Fruit fly (Drosophila melanogaster) whole organism, embryonic: ENCODE results near the gene Cpr64Ad.

Experiments used
- Atf-2 ChIP-seq: fragments of 200-800 bp; sonication (Bioruptor generic); optimal IDR thresholded peaks from 2 replicates; lab custom pipeline; 2016; ENCODE audit warnings: missing biosample characterization, missing genetic modification characterization
- Blimp-1 ChIP-seq: fragments of 200-800 bp; sonication (Bioruptor generic); optimal IDR thresholded peaks from 3 replicates; lab custom pipeline; 2018; ENCODE audit warnings: missing biosample characterization, missing genetic modification characterization, mild to moderate bottlenecking, moderate library complexity, missing genetic modification reagents
- CG10959 ChIP-seq: fragments of 200-800 bp; sonication (Bioruptor generic); IDR thresholded peaks from 2 replicates; pipeline ENCODE4 v1.3.6; 2022; ENCODE audit warnings: missing biosample characterization, missing genetic modification characterization
- CG11085 ChIP-seq: fragments of 200-800 bp; sonication (Bioruptor generic); IDR thresholded peaks from 2 replicates; pipeline ENCODE4 v1.3.6; 2022; ENCODE audit warnings: missing biosample characterization, missing genetic modification characterization
- CG11695 ChIP-seq: fragments of 200-800 bp; sonication (Bioruptor generic); IDR thresholded peaks from 3 replicates; pipeline ENCODE4 v1.3.6; 2022; ENCODE audit warnings: missing biosample characterization, missing genetic modification characterization
- CG12769 ChIP-seq: fragments of 200-800 bp; sonication (Bioruptor generic); optimal IDR thresholded peaks from 2 replicates; lab custom pipeline; 2019; ENCODE audit warnings: missing biosample characterization, mild to moderate bottlenecking, missing genetic modification characterization, moderate library complexity
- CG13123 ChIP-seq: fragments of 200-800 bp; sonication (Bioruptor generic); optimal IDR thresholded peaks from 2 replicates; lab custom pipeline; 2016; ENCODE audit warnings: missing biosample characterization, missing genetic modification characterization
- CG13296 ChIP-seq: fragments of 200-800 bp; sonication (Bioruptor generic); optimal IDR thresholded peaks from 3 replicates; lab custom pipeline; 2018; ENCODE audit warnings: missing biosample characterization, mild to moderate bottlenecking, missing genetic modification characterization
- CG14667 ChIP-seq: fragments of 200-800 bp; sonication (Bioruptor generic); IDR thresholded peaks from 2 replicates; pipeline ENCODE4 v1.3.6; 2022; ENCODE audit warnings: missing biosample characterization, missing genetic modification characterization
- CG16813 ChIP-seq: fragments of 200-800 bp; sonication (Bioruptor generic); IDR thresholded peaks from 3 replicates; pipeline ENCODE4 v1.3.6; 2022; ENCODE audit warnings: missing biosample characterization, missing genetic modification characterization; ENCODE audit not compliant: partially characterized antibody
- CG17912 ChIP-seq: fragments of 200-800 bp; sonication (Bioruptor generic); optimal IDR thresholded peaks from 2 replicates; lab custom pipeline; 2018; ENCODE audit warnings: missing biosample characterization, mild to moderate bottlenecking, missing genetic modification characterization
- CG18262 ChIP-seq: fragments of 200-800 bp; optimal IDR thresholded peaks from 3 replicates; lab custom pipeline; 2019; ENCODE audit warnings: missing biosample characterization, mild to moderate bottlenecking, missing genetic modification characterization, moderate library complexity
- CG2129 ChIP-seq: fragments of 200-800 bp; sonication (Bioruptor generic); IDR thresholded peaks from 2 replicates; pipeline ENCODE4 v1.3.6; 2022; ENCODE audit warnings: missing biosample characterization, missing genetic modification characterization; ENCODE audit not compliant: partially characterized antibody
- CG2202 ChIP-seq: fragments of 200-800 bp; sonication (Bioruptor generic); optimal IDR thresholded peaks from 2 replicates; lab custom pipeline; 2018; ENCODE audit warnings: missing biosample characterization, mild to moderate bottlenecking, missing genetic modification characterization
- CG2875 ChIP-seq: fragments of 200-800 bp; sonication (Bioruptor generic); optimal IDR thresholded peaks from 2 replicates; lab custom pipeline; 2017; ENCODE audit warnings: missing biosample characterization, mild to moderate bottlenecking, missing genetic modification characterization, missing genetic modification reagents
- CG31441 ChIP-seq: fragments of 200-800 bp; sonication (Bioruptor generic); IDR thresholded peaks from 2 replicates; pipeline ENCODE4 v1.3.6; 2022; ENCODE audit warnings: missing biosample characterization, missing genetic modification characterization
- CG33213 ChIP-seq: fragments of 200-800 bp; sonication (Bioruptor generic); optimal IDR thresholded peaks from 3 replicates; lab custom pipeline; 2016; ENCODE audit warnings: missing biosample characterization, missing genetic modification characterization
- CG3838 ChIP-seq: fragments of 200-800 bp; sonication (Bioruptor generic); optimal IDR thresholded peaks from 3 replicates; lab custom pipeline; 2016; ENCODE audit warnings: missing biosample characterization, missing genetic modification characterization
- CG4282 ChIP-seq: fragments of 200-800 bp; sonication (Bioruptor generic); optimal IDR thresholded peaks from 2 replicates; lab custom pipeline; 2016; ENCODE audit warnings: missing biosample characterization, missing genetic modification characterization
- CG4730 ChIP-seq: fragments of 200-800 bp; sonication (Bioruptor generic); IDR thresholded peaks from 2 replicates; pipeline ENCODE4 v1.3.6; 2022; ENCODE audit warnings: missing biosample characterization, missing genetic modification characterization
- CG9609 ChIP-seq: fragments of 200-800 bp; sonication (Bioruptor generic); optimal IDR thresholded peaks from 3 replicates; lab custom pipeline; 2016; ENCODE audit warnings: missing biosample characterization, missing genetic modification characterization
- CoRest ChIP-seq: fragments of 200-800 bp; sonication (Bioruptor generic); optimal IDR thresholded peaks from 3 replicates; lab custom pipeline; 2018; ENCODE audit warnings: missing biosample characterization, mild to moderate bottlenecking, missing genetic modification characterization, moderate library complexity
- D19A ChIP-seq: fragments of 200-800 bp; optimal IDR thresholded peaks from 3 replicates; lab custom pipeline; 2019; ENCODE audit warnings: missing biosample characterization, mild to moderate bottlenecking, missing genetic modification characterization, moderate library complexity
- Hmr ChIP-seq: fragments of 200-800 bp; sonication (Bioruptor generic); optimal IDR thresholded peaks from 3 replicates; lab custom pipeline; 2017; ENCODE audit warnings: mild to moderate bottlenecking, missing biosample characterization, missing genetic modification reagents, missing genetic modification characterization
- Hmx ChIP-seq: fragments of 200-800 bp; sonication (Bioruptor generic); optimal IDR thresholded peaks from 2 replicates; lab custom pipeline; 2016; ENCODE audit warnings: missing biosample characterization, missing genetic modification characterization
- Hr39 ChIP-seq: fragments of >200 bp; optimal IDR thresholded peaks from 2 replicates; lab custom pipeline; 2017
- Hsf ChIP-seq: fragments of 200-800 bp; sonication (Bioruptor generic); optimal IDR thresholded peaks from 3 replicates; lab custom pipeline; 2016; ENCODE audit warnings: missing biosample characterization, missing genetic modification characterization
- Jarid2 ChIP-seq: fragments of 200-800 bp; sonication (Bioruptor generic); optimal IDR thresholded peaks from 3 replicates; lab custom pipeline; 2017; ENCODE audit warnings: mild to moderate bottlenecking, missing biosample characterization, missing genetic modification reagents, missing genetic modification characterization
- Mad ChIP-seq: fragments of 200-800 bp; sonication (Bioruptor generic); optimal IDR thresholded peaks from 2 replicates; lab custom pipeline; 2016; ENCODE audit warnings: missing biosample characterization, missing genetic modification characterization
- NC2β ChIP-seq: fragments of 200-800 bp; sonication (Bioruptor generic); optimal IDR thresholded peaks from 2 replicates; lab custom pipeline; 2016; ENCODE audit warnings: missing biosample characterization, missing genetic modification characterization
- Opbp ChIP-seq: fragments of 200-800 bp; sonication (Bioruptor generic); IDR thresholded peaks from 3 replicates; pipeline ENCODE4 v1.3.6; 2022; ENCODE audit warnings: missing biosample characterization, missing genetic modification characterization; ENCODE audit not compliant: partially characterized antibody
- aop ChIP-seq: fragments of 200-800 bp; sonication (Bioruptor generic); IDR thresholded peaks from 2 replicates; pipeline ENCODE4 v1.3.6; 2022; ENCODE audit warnings: missing biosample characterization, missing genetic modification characterization
- bowl ChIP-seq: fragments of 200-800 bp; sonication (Bioruptor generic); IDR thresholded peaks from 2 replicates; pipeline ENCODE4 v1.3.6; 2022; ENCODE audit warnings: missing biosample characterization, missing genetic modification characterization
- chinmo ChIP-seq: fragments of 200-800 bp; sonication (Bioruptor generic); IDR thresholded peaks from 4 replicates; pipeline ENCODE4 v1.3.6; 2022; ENCODE audit warnings: missing biosample characterization, missing genetic modification characterization; ENCODE audit not compliant: partially characterized antibody
- ci ChIP-seq: fragments of 200-800 bp; sonication (Bioruptor generic); IDR thresholded peaks from 3 replicates; pipeline ENCODE4 v1.3.6; 2022; ENCODE audit warnings: missing biosample characterization, missing genetic modification characterization
- da ChIP-seq: fragments of 200-800 bp; sonication (Bioruptor generic); optimal IDR thresholded peaks from 2 replicates; lab custom pipeline; 2016; ENCODE audit warnings: missing biosample characterization, missing genetic modification characterization
- dan ChIP-seq: fragments of 200-800 bp; sonication (Bioruptor generic); IDR thresholded peaks from 2 replicates; pipeline ENCODE4 v1.3.6; 2022; ENCODE audit warnings: missing biosample characterization, missing genetic modification characterization
- disco-r ChIP-seq: fragments of 200-800 bp; sonication (Bioruptor generic); optimal IDR thresholded peaks from 2 replicates; lab custom pipeline; 2016; ENCODE audit warnings: missing biosample characterization, missing genetic modification characterization
- ewg ChIP-seq: fragments of 200-800 bp; sonication (Bioruptor generic); optimal IDR thresholded peaks from 3 replicates; lab custom pipeline; 2017; ENCODE audit warnings: mild to moderate bottlenecking, missing biosample characterization, missing genetic modification reagents, missing genetic modification characterization
- lab ChIP-seq: fragments of 200-800 bp; sonication (Bioruptor generic); optimal IDR thresholded peaks from 3 replicates; lab custom pipeline; 2017; ENCODE audit warnings: missing biosample characterization, missing genetic modification characterization, mild to moderate bottlenecking, moderate library complexity, missing genetic modification reagents
- lilli ChIP-seq: fragments of 200-800 bp; sonication (Bioruptor generic); optimal IDR thresholded peaks from 3 replicates; lab custom pipeline; 2016; ENCODE audit warnings: missing biosample characterization, missing genetic modification characterization
- lmd ChIP-seq: fragments of 200-800 bp; sonication (Bioruptor generic); IDR thresholded peaks from 2 replicates; pipeline ENCODE4 v1.3.6; 2022; ENCODE audit warnings: missing biosample characterization, missing genetic modification characterization
- oc ChIP-seq: fragments of 200-800 bp; sonication (Bioruptor generic); optimal IDR thresholded peaks from 2 replicates; lab custom pipeline; 2018; ENCODE audit warnings: missing biosample characterization, mild to moderate bottlenecking, missing genetic modification characterization, moderate library complexity
- odd ChIP-seq: fragments of 200-800 bp; sonication (Bioruptor generic); optimal IDR thresholded peaks from 2 replicates; lab custom pipeline; 2017; ENCODE audit warnings: missing biosample characterization, mild to moderate bottlenecking, missing genetic modification characterization
- rib ChIP-seq: fragments of 200-800 bp; sonication (Bioruptor generic); IDR thresholded peaks from 2 replicates; pipeline ENCODE4 v1.3.6; 2022; ENCODE audit warnings: missing biosample characterization, missing genetic modification characterization
- sc ChIP-seq, 3 experiments: fragments of >200 bp in 2 of 3; fragments of 200-800 bp in 1 of 3; sonication (Bioruptor generic) in 1 of 3; optimal IDR thresholded peaks; 2 replicates in 2 of 3; 3 replicates in 1 of 3; lab custom pipeline; 2017; ENCODE audit warnings: mild to moderate bottlenecking in 1 of 3, missing biosample characterization in 1 of 3, missing genetic modification characterization in 1 of 3, missing genetic modification reagents in 1 of 3
- schlank ChIP-seq: fragments of 200-800 bp; sonication (Bioruptor generic); optimal IDR thresholded peaks from 2 replicates; lab custom pipeline; 2018; ENCODE audit warnings: missing biosample characterization, mild to moderate bottlenecking, missing genetic modification characterization
- sima ChIP-seq: fragments of 200-800 bp; sonication (Bioruptor generic); optimal IDR thresholded peaks from 2 replicates; lab custom pipeline; 2016; ENCODE audit warnings: missing biosample characterization, missing genetic modification characterization
- sob ChIP-seq: fragments of 200-800 bp; sonication (Bioruptor generic); IDR thresholded peaks from 2 replicates; pipeline ENCODE4 v1.3.6; 2022; ENCODE audit warnings: missing biosample characterization, missing genetic modification characterization
- sr ChIP-seq: fragments of 200-800 bp; sonication (Bioruptor generic); IDR thresholded peaks from 3 replicates; pipeline ENCODE4 v1.3.6; 2022; ENCODE audit warnings: missing biosample characterization, missing genetic modification characterization
- yki ChIP-seq: fragments of >200 bp; optimal IDR thresholded peaks from 3 replicates; lab custom pipeline; 2018
- zfh2 ChIP-seq: fragments of 200-800 bp; sonication (Bioruptor generic); optimal IDR thresholded peaks from 2 replicates; lab custom pipeline; 2016; ENCODE audit warnings: missing biosample characterization, missing genetic modification characterization

Cpr64Ad gene

DNA sequence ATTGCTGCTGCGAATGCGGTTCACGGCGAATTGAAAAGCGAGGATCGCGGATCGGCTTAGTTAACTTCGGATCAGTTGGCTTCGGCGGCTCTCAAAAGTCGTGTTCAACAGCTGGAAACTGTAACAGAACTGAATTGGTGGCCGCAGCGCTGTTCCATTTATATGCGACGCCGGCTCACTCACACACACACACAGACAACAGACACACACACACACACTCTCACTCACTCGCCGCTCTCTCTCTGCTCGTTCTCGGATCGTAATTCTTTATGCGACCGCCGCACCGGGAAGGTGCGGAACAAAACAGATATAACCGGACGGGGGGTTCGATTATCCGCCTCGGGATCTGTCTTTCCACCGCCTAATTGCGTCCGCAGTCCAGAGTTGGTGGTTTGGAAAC is 12.0 kb downstream of the Cpr64Ad start, which contains the start of gene CG46460:
Gene CG46460, minus strand, starts transcription at position 139 of the 400 bp plus-strand sequence.
- TF ChIP-seq rib (no peak), odd (GFP tag; lab: Kevin White, UChicago) (no peak), sob (GFP tag; lab: Robert Waterston, UW) (0 out of 2 replicates have a peak, but pooled peaks have one; percentile 13), NC2β (GFP tag; lab: Kevin White, UChicago) (no peak), oc (tag; lab: Kevin White, UChicago) (peak; percentile 43), lilli (no peak), CG14667 (GFP tag; lab: Robert Waterston, UW) (no peak), CG16813 (GFP tag; lab: Robert Waterston, UW) (0 out of 3 replicates have a peak, but pooled peaks have one; percentile 32), Mad (GFP tag; lab: Kevin White, UChicago) (no peak), da (GFP tag; lab: Kevin White, UChicago) (no peak), Hr39 (lab: Kevin White, UChicago) (no peak), Hmx (no peak), yki (lab: Kevin White, UChicago) (peak; percentile 16), D19A (tag; lab: Kevin White, UChicago) (no peak), CG11085 (no peak), Atf-2 (GFP tag; lab: Kevin White, UChicago) (no peak), Hsf (GFP tag; lab: Kevin White, UChicago) (no peak), lab (GFP tag; lab: Kevin White, UChicago) (peak; percentile 19), CG2129 (GFP tag; lab: Robert Waterston, UW) (no peak), CG4730 (GFP tag; lab: Robert Waterston, UW) (no peak), Blimp-1 (GFP tag; lab: Kevin White, UChicago) (no peak), CG4282 (GFP tag; lab: Kevin White, UChicago) (no peak), CG17912 (GFP tag; lab: Kevin White, UChicago) (no peak), CG10959 (GFP tag; lab: Robert Waterston, UW) (no peak), CG13296 (GFP tag; lab: Kevin White, UChicago) (no peak), schlank (tag; lab: Kevin White, UChicago) (no peak), disco-r (GFP tag; lab: Kevin White, UChicago) (no peak), CG13123 (GFP tag; lab: Kevin White, UChicago) (no peak), CG3838 (GFP tag; lab: Kevin White, UChicago) (no peak), Jarid2 (GFP tag; lab: Kevin White, UChicago) (peak; percentile 84), sc (optimal IDR thresholded peaks at IDR 0.05; lab: Kevin White, UChicago) (no peak), sc (GFP tag; optimal IDR thresholded peaks at IDR 0.05; lab: Kevin White, UChicago) (no peak), Opbp (peak; percentile 43; the same call in 1 of the 3 replicates), lmd (GFP tag; lab: Robert Waterston, UW) (no peak), chinmo (GFP tag; lab: Robert Waterston, UW) (peak; percentile 84; the same call in 3 of the 4 replicates), CG11695 (GFP tag; lab: Robert Waterston, UW) (peak; percentile 92), zfh2 (no peak), ci (GFP tag; lab: Robert Waterston, UW) (peak; percentile 64), sr (GFP tag; lab: Robert Waterston, UW) (no peak), CG12769 (tag; lab: Kevin White, UChicago) (peak; percentile 19), aop (GFP tag; lab: Robert Waterston, UW) (no peak), ewg (GFP tag; lab: Kevin White, UChicago) (no peak), CoRest (no peak), Hmr (GFP tag; lab: Kevin White, UChicago) (peak; percentile 27), CG31441 (no peak), CG18262 (no peak), bowl (GFP tag; lab: Robert Waterston, UW) (no peak), CG33213 (GFP tag; lab: Kevin White, UChicago) (no peak), CG9609 (GFP tag; lab: Kevin White, UChicago) (no peak), dan (GFP tag; lab: Robert Waterston, UW) (no peak), CG2875 (no peak), CG2202 (tag; lab: Kevin White, UChicago) (no peak), sima (GFP tag; lab: Kevin White, UChicago) (no peak)
